Worm (Caenorhabditis elegans): ENCODE results near the gene F36H9.4.

Gene F36H9.4

ce11 chrV:1805724-1806316 lies 26.8 kb upstream of the F36H9.4 start:
- TF ChIP-seq mab-5 (tag; optimal IDR thresholded peaks at IDR 0.05) (no peak), snpc-4 (tag; optimal IDR thresholded peaks at IDR 0.05) (no peak), nhr-237 (tag; optimal IDR thresholded peaks at IDR 0.05) (no peak), bed-3 (GFP tag; optimal IDR thresholded peaks at IDR 0.05) (no peak), mep-1 (tag; optimal IDR thresholded peaks at IDR 0.05) (no peak), lin-13 (tag; optimal IDR thresholded peaks at IDR 0.05) (no peak), elt-1 (tag; optimal IDR thresholded peaks at IDR 0.05; ENCODE audit: borderline replicate concordance, insufficient read depth) (no peak), zip-8 (tag; optimal IDR thresholded peaks at IDR 0.05) (no peak), ceh-39 (tag; optimal IDR thresholded peaks at IDR 0.05) (no peak), nhr-2 (tag; optimal IDR thresholded peaks at IDR 0.05) (no peak)

- TF ChIP-seq ces-1 (GFP tag; optimal IDR thresholded peaks at IDR 0.05) (peak; percentile 30), nhr-76 (tag; optimal IDR thresholded peaks at IDR 0.05) (no peak), ceh-83 (GFP tag; optimal IDR thresholded peaks at IDR 0.05) (no peak), pha-4 (tag; optimal IDR thresholded peaks at IDR 0.05) (peak; percentile 56), unc-39 (tag; optimal IDR thresholded peaks at IDR 0.05) (no peak), ham-2 (GFP tag; optimal IDR thresholded peaks at IDR 0.05) (peak; percentile 48), bed-3 (GFP tag; optimal IDR thresholded peaks at IDR 0.05) (no peak), tbx-8 (GFP tag; optimal IDR thresholded peaks at IDR 0.05) (no peak), nhr-237 (tag; optimal IDR thresholded peaks at IDR 0.05) (no peak), ceh-43 (GFP tag; optimal IDR thresholded peaks at IDR 0.05) (no peak), lsy-2 (tag; optimal IDR thresholded peaks at IDR 0.05) (no peak), flh-1 (GFP tag; optimal IDR thresholded peaks at IDR 0.05) (no peak), unc-120 (tag; optimal IDR thresholded peaks at IDR 0.05; ENCODE audit: poor library complexity, severe bottlenecking) (peak; percentile 65), mls-2 (tag; optimal IDR thresholded peaks at IDR 0.05) (peak; percentile 46), elt-3 (tag; optimal IDR thresholded peaks at IDR 0.05) (no peak), lin-13 (tag; optimal IDR thresholded peaks at IDR 0.05) (peak; percentile 84), nhr-2 (tag; optimal IDR thresholded peaks at IDR 0.05) (peak; percentile 43), blmp-1 (tag; optimal IDR thresholded peaks at IDR 0.05) (no peak), M03D4.4 (tag; optimal IDR thresholded peaks at IDR 0.05) (no peak), zip-8 (tag; optimal IDR thresholded peaks at IDR 0.05) (no peak), mep-1 (tag; optimal IDR thresholded peaks at IDR 0.05) (peak; percentile 1), nhr-28 (tag; optimal IDR thresholded peaks at IDR 0.05) (no peak), cnd-1 (tag; optimal IDR thresholded peaks at IDR 0.05) (no peak), sptf-1 (tag; optimal IDR thresholded peaks at IDR 0.05) (no peak), lin-32 (GFP tag; optimal IDR thresholded peaks at IDR 0.05) (no peak), ztf-11 (tag; optimal IDR thresholded peaks at IDR 0.05) (no peak), ceh-39 (tag; optimal IDR thresholded peaks at IDR 0.05) (no peak), hlh-1 (tag; optimal IDR thresholded peaks at IDR 0.05) (no peak), mab-5 (tag; optimal IDR thresholded peaks at IDR 0.05) (no peak), sem-2 (GFP tag; optimal IDR thresholded peaks at IDR 0.05) (no peak), drap-1 (GFP tag; optimal IDR thresholded peaks at IDR 0.05) (peak; percentile 14), snpc-4 (tag; optimal IDR thresholded peaks at IDR 0.05) (no peak), unc-62 (GFP tag; optimal IDR thresholded peaks at IDR 0.05) (no peak), nhr-12 (tag; optimal IDR thresholded peaks at IDR 0.05) (no peak), elt-1 (tag; optimal IDR thresholded peaks at IDR 0.05; ENCODE audit: borderline replicate concordance, insufficient read depth) (no peak)
Observed at ce11 chrV:1804645-1805559, 25.9 kb upstream of the F36H9.4 start, which contains the start of the genes hsp-16.2 and hsp-16.41. TSS of gene hsp-16.2 (minus strand) at chrV:1804957. TSS of gene hsp-16.41 (plus strand) at chrV:1805178.

ce11 chrV:1804034-1804542 lies 25.1 kb upstream of the F36H9.4 start:
- no peak for TF ChIP-seq unc-62 (GFP tag; optimal IDR thresholded peaks at IDR 0.05)
- no peak for TF ChIP-seq ces-1 (GFP tag; optimal IDR thresholded peaks at IDR 0.05)
- TF ChIP-seq nhr-237 (tag; optimal IDR thresholded peaks at IDR 0.05): no peak
- no peak for TF ChIP-seq unc-120 (tag; optimal IDR thresholded peaks at IDR 0.05; ENCODE audit: poor library complexity, severe bottlenecking)
- TF ChIP-seq elt-1 (tag; optimal IDR thresholded peaks at IDR 0.05; ENCODE audit: borderline replicate concordance, insufficient read depth): no peak
- TF ChIP-seq ham-2 (GFP tag; optimal IDR thresholded peaks at IDR 0.05): no peak
- no peak for TF ChIP-seq lin-13 (tag; optimal IDR thresholded peaks at IDR 0.05)
- TF ChIP-seq mep-1 (tag; optimal IDR thresholded peaks at IDR 0.05): no peak
- TF ChIP-seq lin-32 (GFP tag; optimal IDR thresholded peaks at IDR 0.05): no peak
- TF ChIP-seq zip-8 (tag; optimal IDR thresholded peaks at IDR 0.05): no peak
- no peak for TF ChIP-seq mab-5 (tag; optimal IDR thresholded peaks at IDR 0.05)
- no peak for TF ChIP-seq flh-1 (GFP tag; optimal IDR thresholded peaks at IDR 0.05)
- no peak for TF ChIP-seq nhr-2 (tag; optimal IDR thresholded peaks at IDR 0.05)
- TF ChIP-seq unc-39 (tag; optimal IDR thresholded peaks at IDR 0.05): no peak
- no peak for TF ChIP-seq cnd-1 (tag; optimal IDR thresholded peaks at IDR 0.05)
- TF ChIP-seq ztf-11 (tag; optimal IDR thresholded peaks at IDR 0.05): no peak
- TF ChIP-seq nhr-12 (tag; optimal IDR thresholded peaks at IDR 0.05): no peak

Data from whole organism, mixed stage, embryonic.